Fruit fly (Drosophila melanogaster): ENCODE results near the gene CG15432.
A peak's percentile ranks its signal among the peaks of the same experiment; 100 is the strongest.

The CG15432 gene

DNA sequence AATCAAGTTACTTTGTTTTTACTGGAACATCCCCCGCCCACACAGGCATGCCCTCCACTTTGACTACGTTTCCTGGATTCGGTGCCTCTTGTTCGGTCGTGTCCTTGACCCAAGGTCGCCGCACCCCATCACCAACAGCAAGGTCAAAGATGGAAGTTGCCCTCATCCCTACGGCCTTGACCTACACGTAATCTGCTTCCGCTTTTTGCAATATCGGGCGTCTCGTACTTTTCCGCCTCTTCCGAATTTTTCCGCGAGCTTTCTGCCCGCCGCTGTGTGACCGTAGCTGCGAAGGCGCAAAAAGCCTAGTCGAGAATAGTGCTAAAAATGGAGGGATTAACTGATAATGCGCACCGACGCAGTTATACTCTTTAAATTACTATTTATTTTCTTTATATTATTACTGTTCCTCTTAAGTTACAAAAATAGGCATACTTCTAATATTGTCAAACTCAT is 14.4 kb downstream of the CG15432 start, which contains the start of gene Gs1l (continued):
- TF ChIP-seq Opbp (GFP tag; IDR thresholded peaks at IDR 0.05; ENCODE audit: partially characterized antibody), result 0 out of 3 replicates have a peak, but pooled peaks have one; percentile 11
- peak; percentile 49 for TF ChIP-seq CG15269 (tag; optimal IDR thresholded peaks at IDR 0.05)
- peak; percentile 55 for TF ChIP-seq pzg (GFP tag; optimal IDR thresholded peaks at IDR 0.05)
- TF ChIP-seq CG18011 (GFP tag; optimal IDR thresholded peaks at IDR 0.05), result no peak
- peak; percentile 99 for TF ChIP-seq D19A (tag; optimal IDR thresholded peaks at IDR 0.05)
- 0 out of 2 replicates have a peak, but pooled peaks have one; percentile 28 for TF ChIP-seq Dref (GFP tag; IDR thresholded peaks at IDR 0.05)
- TF ChIP-seq CG32532 (GFP tag; IDR thresholded peaks at IDR 0.05), result peak; percentile 33; the same call in 1 of the 2 replicates
- no peak for TF ChIP-seq Hand (GFP tag; optimal IDR thresholded peaks at IDR 0.05)
- 0 out of 3 replicates have a peak, but pooled peaks have one; percentile 15 for TF ChIP-seq CG17361 (GFP tag; IDR thresholded peaks at IDR 0.05)
- no peak for TF ChIP-seq CG14050 (GFP tag; IDR thresholded peaks at IDR 0.05)
- TF ChIP-seq Dek (tag; optimal IDR thresholded peaks at IDR 0.05), result peak; percentile 38
- TF ChIP-seq CG16813 (GFP tag; IDR thresholded peaks at IDR 0.05; ENCODE audit: partially characterized antibody), result no peak
- no peak for TF ChIP-seq CG13775 (GFP tag; optimal IDR thresholded peaks at IDR 0.05)
- TF ChIP-seq Med (GFP tag), result peak; percentile 82
- TF ChIP-seq ci (GFP tag; IDR thresholded peaks at IDR 0.05), result peak; percentile 47; the same call in 2 of the 3 replicates
- TF ChIP-seq CG2678 (tag; optimal IDR thresholded peaks at IDR 0.05), result peak; percentile 38
- peak; percentile 61 for TF ChIP-seq sens (GFP tag)
- peak; percentile 47; the same call in 1 of the 2 replicates for TF ChIP-seq slbo (GFP tag; IDR thresholded peaks at IDR 0.05)
- TF ChIP-seq row (GFP tag; IDR thresholded peaks at IDR 0.05), result peak; percentile 93
- TF ChIP-seq ftz-f1 (GFP tag; optimal IDR thresholded peaks at IDR 0.05), result peak; percentile 88
- no peak for TF ChIP-seq CG8290 (GFP tag; optimal IDR thresholded peaks at IDR 0.05)
- peak in 1 of 2 experiments; percentile 49 for TF ChIP-seq CG8290 (tag; optimal IDR thresholded peaks at IDR 0.05)
- TF ChIP-seq gem (tag; optimal IDR thresholded peaks at IDR 0.05), result peak; percentile 37
- TF ChIP-seq Fer1 (GFP tag; optimal IDR thresholded peaks at IDR 0.05), result peak; percentile 42
- peak; percentile 18 for TF ChIP-seq CG6854 (GFP tag; optimal IDR thresholded peaks at IDR 0.05)
- peak; percentile 76; the same call in 2 of the 3 replicates for TF ChIP-seq Dbx (GFP tag; IDR thresholded peaks at IDR 0.05)
- peak; percentile 75 for TF ChIP-seq gfzf (GFP tag; optimal IDR thresholded peaks at IDR 0.05)

DNA sequence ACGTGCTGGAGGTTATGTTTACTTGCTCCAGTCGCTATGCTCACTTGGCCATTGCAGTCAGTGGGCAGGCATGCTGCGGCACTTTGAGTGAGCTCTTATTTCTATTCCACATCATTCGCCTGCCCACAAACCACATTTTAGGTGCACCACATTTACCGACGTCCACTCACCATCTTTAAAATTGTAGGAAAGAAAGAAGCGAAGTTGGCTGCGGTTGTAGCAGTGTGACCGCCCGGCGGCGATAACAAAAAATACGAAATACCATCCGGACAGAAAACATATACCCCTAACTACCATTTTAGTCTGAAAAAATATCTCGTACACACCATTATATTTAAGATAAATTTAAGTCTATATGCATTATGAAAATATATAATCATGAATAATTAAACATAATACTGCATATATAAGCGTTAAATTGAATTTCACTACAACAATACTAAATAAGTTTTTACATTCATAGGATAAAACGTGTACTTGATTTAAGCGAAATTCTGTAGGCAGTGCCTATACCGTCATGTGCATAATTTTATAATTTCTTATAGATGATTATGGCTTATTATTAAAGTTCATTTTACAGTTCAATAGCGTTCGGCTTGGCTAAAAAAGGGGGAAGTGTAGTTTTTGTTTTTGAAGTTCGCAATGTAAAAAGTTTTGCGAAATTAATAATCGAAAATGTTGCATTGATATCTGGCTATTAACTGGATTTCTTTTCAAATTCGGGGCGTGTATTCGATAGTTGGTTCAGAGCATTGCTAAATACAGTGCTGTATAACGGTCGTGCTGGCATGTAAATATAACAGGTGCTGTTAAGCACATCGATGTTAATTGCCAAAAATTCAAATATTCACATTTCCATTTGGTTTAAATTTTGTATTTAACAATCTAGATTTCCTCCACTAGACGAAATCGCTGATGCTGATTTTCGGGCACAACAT is 16.3 kb downstream of the CG15432 start, which contains the start of gene RpL27A:
Gene RpL27A, minus strand, starts transcription at position 246 of the 938 bp plus-strand sequence.
- TF ChIP-seq CG15073 (GFP tag; optimal IDR thresholded peaks at IDR 0.05) (no peak), nmo (GFP tag; optimal IDR thresholded peaks at IDR 0.05) (peak; percentile 79), Atf6 (GFP tag; IDR thresholded peaks at IDR 0.05) (peak; percentile 72), CG2199 (GFP tag; IDR thresholded peaks at IDR 0.05) (0 out of 3 replicates have a peak, but pooled peaks have one; percentile 37), CG8388 (GFP tag; optimal IDR thresholded peaks at IDR 0.05) (peak; percentile 55), vvl (GFP tag; IDR thresholded peaks at IDR 0.05) (peak; percentile 92), CG2712 (tag; optimal IDR thresholded peaks at IDR 0.05) (peak; percentile 71), Dp (GFP tag; optimal IDR thresholded peaks at IDR 0.05) (peak; percentile 72), Ada2b (GFP tag; IDR thresholded peaks at IDR 0.05) (peak; percentile 56), CG32532 (GFP tag; IDR thresholded peaks at IDR 0.05) (peak; percentile 84), Mes4 (GFP tag; optimal IDR thresholded peaks at IDR 0.05) (peak; percentile 87), CG3838 (GFP tag; optimal IDR thresholded peaks at IDR 0.05) (peak; percentile 50), Opbp (GFP tag; IDR thresholded peaks at IDR 0.05; ENCODE audit: partially characterized antibody) (peak; percentile 100), luna (GFP tag; optimal IDR thresholded peaks at IDR 0.05) (peak; percentile 70), tio (GFP tag; optimal IDR thresholded peaks at IDR 0.05) (no peak), bigmax (GFP tag; optimal IDR thresholded peaks at IDR 0.05) (peak; percentile 91), CG10366 (GFP tag; IDR thresholded peaks at IDR 0.05) (peak; percentile 73), caup (GFP tag; optimal IDR thresholded peaks at IDR 0.05; ENCODE audit: severe bottlenecking) (peak; percentile 94), CG3407 (GFP tag; optimal IDR thresholded peaks at IDR 0.05) (peak; percentile 80), Hr78 (GFP tag; optimal IDR thresholded peaks at IDR 0.05) (peak in 1 of 2 experiments; percentile 10), CG31224 (GFP tag; IDR thresholded peaks at IDR 0.05) (peak; percentile 54; the same call in 1 of the 2 replicates), CG16863 (GFP tag; optimal IDR thresholded peaks at IDR 0.05) (peak; percentile 62), CG11093 (GFP tag; IDR thresholded peaks at IDR 0.05) (no peak)
